Worm (Caenorhabditis elegans) whole organism, late embryonic: ENCODE data around the gene tmem-258.
A peak's percentile ranks its signal among the peaks of the same experiment; 100 is the strongest.

Experiments used
- F13H6.1 ChIP-seq: sonication (generic microtip); optimal IDR thresholded peaks from 2 replicates; lab custom pipeline; 2016; ENCODE audit warnings: missing genetic modification characterization, missing compliant biosample characterization
- ahr-1 ChIP-seq: sonication (generic microtip); optimal IDR thresholded peaks from 2 replicates; lab custom pipeline; 2016; ENCODE audit warnings: missing genetic modification characterization, missing compliant biosample characterization
- ama-1 ChIP-seq: fragments of 150-350 bp; optimal IDR thresholded peaks from 2 replicates; lab custom pipeline; 2014
- ceh-18 ChIP-seq: sonication (generic microtip); optimal IDR thresholded peaks from 2 replicates; lab custom pipeline; 2016; ENCODE audit warnings: missing genetic modification characterization, missing compliant biosample characterization
- ceh-19 ChIP-seq: fragments of 200-800 bp; sonication (Bioruptor generic); optimal IDR thresholded peaks from 2 replicates; lab custom pipeline; 2018; ENCODE audit warnings: mild to moderate bottlenecking, missing genetic modification characterization, missing compliant biosample characterization
- ceh-2 ChIP-seq: sonication (generic microtip); optimal IDR thresholded peaks from 2 replicates; lab custom pipeline; 2016; ENCODE audit warnings: missing genotype, missing genetic modification characterization, missing compliant biosample characterization
- ceh-22 ChIP-seq: sonication (generic microtip); optimal IDR thresholded peaks from 2 replicates; lab custom pipeline; 2017; ENCODE audit warnings: missing biosample characterization, missing genetic modification characterization
- ceh-24 ChIP-seq: sonication (generic microtip); optimal IDR thresholded peaks from 2 replicates; lab custom pipeline; 2016; ENCODE audit warnings: mild to moderate bottlenecking, missing genetic modification characterization, missing compliant biosample characterization
- ceh-48 ChIP-seq: sonication (generic microtip); optimal IDR thresholded peaks from 2 replicates; lab custom pipeline; 2016; ENCODE audit warnings: missing genetic modification characterization, inconsistent platforms, missing compliant biosample characterization
- dmd-4 ChIP-seq: sonication (generic microtip); optimal IDR thresholded peaks from 2 replicates; lab custom pipeline; 2016; ENCODE audit warnings: borderline replicate concordance, missing genetic modification characterization, missing compliant biosample characterization
- dve-1 ChIP-seq: sonication (generic microtip); optimal IDR thresholded peaks from 2 replicates; lab custom pipeline; 2017; ENCODE audit warnings: antibody characterized with exemption, mild to moderate bottlenecking, missing genetic modification characterization, missing compliant biosample characterization
- elt-2 ChIP-seq: sonication (generic microtip); optimal IDR thresholded peaks from 2 replicates; lab custom pipeline; 2016; ENCODE audit warnings: missing genetic modification reagents, missing genetic modification characterization, missing compliant biosample characterization
- ets-4 ChIP-seq: sonication (generic microtip); optimal IDR thresholded peaks from 2 replicates; lab custom pipeline; 2016; ENCODE audit warnings: missing genetic modification characterization, missing compliant biosample characterization
- fkh-10 ChIP-seq: fragments of 150-350 bp; optimal IDR thresholded peaks from 2 replicates; lab custom pipeline; 2014; ENCODE audit warnings: missing biosample characterization, missing genetic modification reagents, missing genetic modification characterization
- hlh-15 ChIP-seq: sonication (generic microtip); optimal IDR thresholded peaks from 2 replicates; lab custom pipeline; 2016; ENCODE audit warnings: missing genetic modification characterization, missing compliant biosample characterization
- hlh-6 ChIP-seq: sonication (generic microtip); optimal IDR thresholded peaks from 2 replicates; lab custom pipeline; 2016; ENCODE audit warnings: missing genotype, missing genetic modification characterization, missing compliant biosample characterization
- hlh-8 ChIP-seq: sonication (generic microtip); optimal IDR thresholded peaks from 2 replicates; lab custom pipeline; 2016; ENCODE audit warnings: missing genotype, missing genetic modification characterization, missing compliant biosample characterization
- lin-11 ChIP-seq: fragments of 200-800 bp; sonication (Bioruptor generic); optimal IDR thresholded peaks from 2 replicates; lab custom pipeline; 2018; ENCODE audit warnings: mild to moderate bottlenecking, missing genetic modification characterization, missing compliant biosample characterization
- nfya-1 ChIP-seq: sonication (generic microtip); optimal IDR thresholded peaks from 2 replicates; lab custom pipeline; 2017; ENCODE audit warnings: missing genetic modification characterization, mild to moderate bottlenecking, missing compliant biosample characterization, antibody characterized with exemption, moderate library complexity
- nhr-11 ChIP-seq: fragments of 150-350 bp; optimal IDR thresholded peaks from 2 replicates; lab custom pipeline; 2014; ENCODE audit warnings: missing biosample characterization, missing genetic modification characterization
- odd-2 ChIP-seq: sonication (generic microtip); optimal IDR thresholded peaks from 2 replicates; lab custom pipeline; 2017; ENCODE audit warnings: antibody characterized with exemption, mild to moderate bottlenecking, missing genetic modification characterization, missing compliant biosample characterization
- pag-3 ChIP-seq: sonication (generic microtip); optimal IDR thresholded peaks from 2 replicates; lab custom pipeline; 2016; ENCODE audit warnings: missing compliant biosample characterization, missing genetic modification characterization, borderline replicate concordance
- pat-9 ChIP-seq: fragments of 200-800 bp; sonication (Bioruptor generic); optimal IDR thresholded peaks from 2 replicates; lab custom pipeline; 2018; ENCODE audit warnings: mild to moderate bottlenecking, missing genetic modification characterization, moderate library complexity, missing compliant biosample characterization
- pax-1 ChIP-seq: fragments of 150-350 bp; optimal IDR thresholded peaks from 2 replicates; lab custom pipeline; 2014; ENCODE audit warnings: missing biosample characterization, missing genetic modification characterization
- pros-1 ChIP-seq: fragments of 150-350 bp; optimal IDR thresholded peaks from 2 replicates; lab custom pipeline; 2014; ENCODE audit warnings: missing biosample characterization, missing genetic modification reagents, missing genetic modification characterization
- rnt-1 ChIP-seq: sonication (generic microtip); optimal IDR thresholded peaks from 2 replicates; lab custom pipeline; 2016; ENCODE audit warnings: missing genetic modification characterization, missing compliant biosample characterization
- sox-4 ChIP-seq: sonication (generic microtip); optimal IDR thresholded peaks from 2 replicates; lab custom pipeline; 2017; ENCODE audit warnings: mild to moderate bottlenecking, missing genetic modification characterization, inconsistent platforms, missing compliant biosample characterization
- tbx-2 ChIP-seq: sonication (generic microtip); optimal IDR thresholded peaks from 2 replicates; lab custom pipeline; 2016; ENCODE audit warnings: missing genetic modification characterization, missing compliant biosample characterization
- unc-3 ChIP-seq, 2 experiments: fragments of 200-800 bp in 1 of 2; sonication (Bioruptor generic) in 1 of 2; sonication (generic microtip) in 1 of 2; conservative IDR thresholded peaks in 1 of 2; optimal IDR thresholded peaks in 1 of 2; 2 replicates each; pipeline versions ENCODE4 v1.3.6 to Lab custom; 2016 to 2022; ENCODE audit warnings: missing compliant biosample characterization in 2 of 2, missing genetic modification characterization in 2 of 2, missing genetic modification reagents in 1 of 2
- unc-42 ChIP-seq: sonication (generic microtip); optimal IDR thresholded peaks from 2 replicates; lab custom pipeline; 2016; ENCODE audit warnings: missing genotype, missing genetic modification characterization, missing compliant biosample characterization
- zip-5 ChIP-seq: sonication (generic microtip); optimal IDR thresholded peaks from 2 replicates; lab custom pipeline; 2016; ENCODE audit warnings: missing genetic modification characterization, missing compliant biosample characterization

tmem-258 gene

ce11 chrV:7096811-7097210, 33.8 kb downstream of the tmem-258 start:
- TF ChIP-seq rnt-1 (tag; lab: Kevin White, UChicago) (no peak), hlh-6 (no peak), hlh-8 (no peak), ahr-1 (tag; lab: Kevin White, UChicago) (no peak), ceh-22 (tag; lab: Kevin White, UChicago) (no peak), unc-3 (GFP tag; conservative IDR thresholded peaks at IDR 0.05; lab: Robert Waterston, UW) (no peak), unc-3 (tag; optimal IDR thresholded peaks at IDR 0.05; lab: Kevin White, UChicago) (no peak), nfya-1 (tag; lab: Kevin White, UChicago) (no peak), sox-4 (tag; lab: Kevin White, UChicago) (no peak), ets-4 (tag; lab: Kevin White, UChicago) (no peak), ceh-18 (no peak), pros-1 (no peak)

DNA sequence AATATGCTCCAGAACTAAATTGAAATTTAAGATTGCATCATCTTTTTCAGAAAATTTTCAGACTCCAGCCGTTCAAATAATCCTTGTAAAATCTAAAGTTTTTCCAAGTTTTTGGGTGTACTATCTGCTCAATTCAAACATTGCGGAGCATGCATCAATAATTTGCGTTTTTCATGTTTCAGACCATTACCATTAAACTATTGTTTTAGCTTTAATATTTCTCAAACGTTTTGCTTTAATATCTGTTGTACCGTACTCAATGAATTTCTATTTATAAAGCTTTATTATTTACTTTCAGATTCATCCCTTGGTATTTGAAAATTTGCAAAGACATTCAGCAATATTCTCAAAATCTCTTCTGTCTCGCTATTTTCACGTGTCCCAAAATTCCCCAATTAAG, 40.3 kb downstream of the tmem-258 start, which contains the start of gene odr-2:
Gene odr-2, plus strand, starts transcription at position 301 of the 400 bp plus-strand sequence.
- TF ChIP-seq ceh-48 (no peak), ceh-19 (no peak), F13H6.1 (tag; lab: Kevin White, UChicago) (no peak), hlh-6 (no peak), elt-2 (tag; lab: Kevin White, UChicago) (no peak), ceh-24 (tag; lab: Kevin White, UChicago) (no peak)

- peak; percentile 37 for TF ChIP-seq unc-42 (tag; lab: Kevin White, UChicago)
- TF ChIP-seq hlh-6 = peak; percentile 34
- no peak for TF ChIP-seq tbx-2 (tag; lab: Kevin White, UChicago)
- no peak for TF ChIP-seq hlh-15 (tag; lab: Kevin White, UChicago)
These were observed 43.7 kb downstream of the tmem-258 start for ce11 chrV:7106499-7107152.

DNA sequence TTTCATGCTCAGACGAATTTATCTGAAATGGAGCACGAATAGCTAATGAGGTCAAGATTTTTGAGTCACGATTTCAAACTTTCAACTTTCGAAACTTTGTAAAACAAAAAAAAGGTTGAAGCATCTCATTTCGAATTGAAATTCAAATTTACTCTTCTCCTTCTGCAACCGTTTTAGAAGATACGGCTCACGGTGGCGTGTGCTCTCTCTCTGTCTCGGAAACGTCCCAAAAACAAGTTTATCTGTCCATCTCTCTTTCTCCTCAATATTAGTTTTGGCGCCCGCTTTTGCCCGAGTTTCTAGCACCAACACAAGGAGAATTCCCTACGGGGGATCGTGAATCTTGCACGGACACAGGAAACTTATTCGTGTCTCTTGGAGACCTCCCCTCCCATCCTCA, 47.4 kb downstream of the tmem-258 start:
- TF ChIP-seq pat-9 (no peak), unc-42 (tag; lab: Kevin White, UChicago) (peak; percentile 71)

- peak; percentile 96 for TF ChIP-seq unc-42 (tag; lab: Kevin White, UChicago)
- no peak for TF ChIP-seq ama-1 (lab: Kevin White, UChicago)
- TF ChIP-seq zip-5 = no peak
- no peak for TF ChIP-seq odd-2 (tag; lab: Kevin White, UChicago)
- peak; percentile 10 for TF ChIP-seq fkh-10 (GFP tag; lab: Kevin White, UChicago)
These were observed 48.3 kb downstream of the tmem-258 start for ce11 chrV:7111276-7111675.

- TF ChIP-seq nhr-11 (no peak), dmd-4 (no peak), dve-1 (tag; lab: Kevin White, UChicago) (no peak), ceh-2 (tag; lab: Kevin White, UChicago) (no peak), zip-5 (no peak), F13H6.1 (tag; lab: Kevin White, UChicago) (no peak), ceh-48 (no peak), lin-11 (tag; lab: Kevin White, UChicago) (no peak), pax-1 (tag; lab: Kevin White, UChicago) (no peak), pag-3 (tag; lab: Kevin White, UChicago) (no peak)
These were observed 49.2 kb downstream of the tmem-258 start for ce11 chrV:7112223-7112622.
